Worm (Caenorhabditis elegans): Measurements from ENCODE around the gene cpsf-4.

Gene cpsf-4

DNA sequence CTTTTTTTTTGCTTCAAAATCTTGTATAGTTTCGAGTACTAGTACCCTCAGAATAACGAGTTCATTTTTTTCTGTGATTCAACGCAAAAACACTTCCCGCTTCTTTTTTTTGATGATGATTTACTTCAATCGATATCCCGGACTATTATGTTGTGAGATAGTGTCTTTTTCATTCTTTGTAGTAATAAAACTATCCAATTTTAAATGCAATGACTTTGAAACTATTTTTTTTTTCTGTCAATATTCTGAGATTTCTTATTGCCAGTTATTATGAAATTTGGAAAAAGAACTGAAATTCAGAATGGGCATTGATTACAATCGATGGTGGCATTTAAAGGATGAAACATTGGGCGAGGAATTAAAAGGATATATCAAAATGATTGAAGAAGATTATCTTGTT is 12.3 kb upstream of the cpsf-4 start, which contains the start of gene M18.3:
TSS of gene M18.3 (plus strand) at position 301 of the 400 bp plus-strand sequence.
- no peak for TF ChIP-seq nhr-28 (tag; optimal IDR thresholded peaks at IDR 0.05)
- TF ChIP-seq nhr-237 (tag; optimal IDR thresholded peaks at IDR 0.05), result no peak
- no peak for TF ChIP-seq ceh-9 (tag; optimal IDR thresholded peaks at IDR 0.05)
- TF ChIP-seq fos-1 (tag; optimal IDR thresholded peaks at IDR 0.05), result no peak
- no peak for TF ChIP-seq ama-1 (optimal IDR thresholded peaks at IDR 0.05)
- TF ChIP-seq nhr-12 (tag; optimal IDR thresholded peaks at IDR 0.05), result no peak
- no peak for TF ChIP-seq egl-27 (tag; optimal IDR thresholded peaks at IDR 0.05)
- TF ChIP-seq elt-2 (tag; optimal IDR thresholded peaks at IDR 0.05), result no peak

DNA sequence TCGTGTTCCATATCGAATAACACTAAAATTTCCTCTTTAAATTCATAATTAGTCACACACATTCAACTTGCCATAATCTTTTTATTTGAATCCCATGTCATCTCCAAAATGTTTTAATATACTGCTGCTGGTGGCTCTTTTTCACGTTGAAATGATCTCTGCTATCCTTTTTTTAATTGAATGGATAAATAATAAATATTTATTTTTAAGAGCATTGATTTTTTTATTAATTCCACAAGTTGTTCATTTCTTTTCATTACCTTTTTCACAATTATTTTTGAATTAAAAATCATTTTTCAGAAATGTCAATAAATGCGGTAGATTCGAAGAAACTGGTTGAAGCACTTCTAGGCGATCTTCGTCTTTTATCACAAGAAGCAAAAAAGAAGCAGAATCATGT is 3.2 kb upstream of the cpsf-4 start, which contains the start of gene mon-2:
TSS of gene mon-2 (plus strand) at position 301 of the 400 bp plus-strand sequence.
- no peak for TF ChIP-seq ceh-82 (tag; optimal IDR thresholded peaks at IDR 0.05)
- TF ChIP-seq nhr-23 (tag; optimal IDR thresholded peaks at IDR 0.05), result no peak
- no peak for TF ChIP-seq mdl-1 (tag; optimal IDR thresholded peaks at IDR 0.05)
- no peak for TF ChIP-seq ceh-16 (tag; optimal IDR thresholded peaks at IDR 0.05)
- TF ChIP-seq unc-62 (GFP tag; optimal IDR thresholded peaks at IDR 0.05), result no peak

DNA sequence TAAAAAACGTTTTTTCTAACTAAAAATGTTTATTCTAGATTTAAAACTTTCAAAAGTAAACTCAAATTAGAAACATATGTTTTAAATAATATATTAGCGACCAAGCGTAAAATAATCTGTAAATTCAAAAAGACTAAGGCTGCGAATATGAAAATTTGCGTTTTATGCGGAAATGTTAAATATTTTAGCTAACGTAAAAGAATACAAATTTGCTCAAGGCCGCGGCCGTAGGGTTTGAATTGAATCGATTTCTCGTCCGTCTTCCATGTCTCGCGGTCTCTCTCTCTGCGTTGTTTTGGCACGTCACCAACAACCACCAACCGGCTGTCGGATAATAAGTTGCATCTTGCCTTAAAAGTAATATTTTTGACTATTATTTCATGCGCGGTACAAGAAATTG is 574 bp upstream of the cpsf-4 start, which contains the start of gene F11A10.5:
TSS of gene F11A10.5 (plus strand) at position 301 of the 400 bp plus-strand sequence.
- TF ChIP-seq nhr-23 (tag; optimal IDR thresholded peaks at IDR 0.05), result peak; percentile 7
- peak; percentile 22 for TF ChIP-seq nhr-25 (tag; optimal IDR thresholded peaks at IDR 0.05)
- no peak for TF ChIP-seq nhr-67 (tag; optimal IDR thresholded peaks at IDR 0.05)
- TF ChIP-seq lin-15B (tag; optimal IDR thresholded peaks at IDR 0.05), result peak; percentile 41

DNA sequence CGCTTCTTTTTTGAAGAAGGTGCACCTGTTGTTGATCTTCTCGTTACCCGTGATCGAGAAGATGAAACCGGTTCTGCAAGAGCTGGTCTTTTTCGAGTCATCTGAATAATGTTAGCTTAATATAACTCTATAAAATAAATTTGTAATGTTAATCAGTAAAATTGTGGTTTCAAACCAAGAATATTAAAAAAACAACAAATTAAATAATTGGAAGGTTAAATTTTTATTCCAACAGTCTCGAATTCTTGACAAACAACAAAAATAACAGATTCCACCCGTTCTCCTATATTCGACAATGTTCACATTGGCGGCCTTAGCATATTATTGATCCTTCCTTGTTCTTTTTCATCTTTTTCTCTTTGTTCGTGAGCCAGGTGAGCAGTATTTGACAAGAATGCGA is 1.1 kb downstream of the cpsf-4 start, which contains the start of gene mig-32:
TSS of gene mig-32 (minus strand) at position 101 of the 400 bp plus-strand sequence.
- TF ChIP-seq snpc-4 (tag; optimal IDR thresholded peaks at IDR 0.05) (no peak), ZK546.5 (tag; optimal IDR thresholded peaks at IDR 0.05) (no peak), fkh-2 (tag; optimal IDR thresholded peaks at IDR 0.05) (no peak), elt-2 (tag; optimal IDR thresholded peaks at IDR 0.05) (no peak), lin-15B (tag; optimal IDR thresholded peaks at IDR 0.05) (no peak), nfya-1 (tag; optimal IDR thresholded peaks at IDR 0.05; ENCODE audit: insufficient read depth) (no peak), lsy-12 (tag; optimal IDR thresholded peaks at IDR 0.05) (no peak), mml-1 (tag; optimal IDR thresholded peaks at IDR 0.05) (no peak), nhr-43 (tag; optimal IDR thresholded peaks at IDR 0.05; ENCODE audit: poor library complexity, severe bottlenecking) (no peak), unc-62 (GFP tag; optimal IDR thresholded peaks at IDR 0.05) (no peak), zag-1 (tag; optimal IDR thresholded peaks at IDR 0.05) (no peak), nhr-76 (tag; optimal IDR thresholded peaks at IDR 0.05) (no peak), elt-3 (tag; optimal IDR thresholded peaks at IDR 0.05) (no peak), ceh-28 (tag; optimal IDR thresholded peaks at IDR 0.05) (no peak), nhr-25 (tag; optimal IDR thresholded peaks at IDR 0.05) (no peak)

DNA sequence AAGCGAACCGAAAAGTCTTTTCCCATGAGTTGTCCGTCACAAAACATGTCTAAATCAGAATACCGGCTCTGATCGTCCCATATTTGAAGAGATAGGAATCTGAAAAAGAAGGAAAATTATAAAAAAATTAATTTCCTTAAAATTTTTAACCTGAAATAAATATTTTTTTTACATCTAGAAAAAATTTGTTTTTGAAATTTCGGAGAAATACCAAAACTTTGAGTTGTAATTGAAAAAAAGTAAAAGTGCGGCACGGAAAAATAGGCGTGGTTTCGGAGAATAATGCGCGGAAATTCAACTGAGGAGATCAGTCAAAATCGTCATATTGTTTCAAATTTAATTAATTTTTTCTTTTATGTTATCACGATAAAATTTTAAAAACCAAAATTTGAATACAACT is 3.7 kb downstream of the cpsf-4 start, which contains the start of gene F11A10.6:
TSS of gene F11A10.6 (minus strand) at position 101 of the 400 bp plus-strand sequence.
- TF ChIP-seq snpc-4 (tag; optimal IDR thresholded peaks at IDR 0.05), result no peak
- no peak for TF ChIP-seq pha-4 (tag; optimal IDR thresholded peaks at IDR 0.05)
- TF ChIP-seq R02D3.7 (tag; optimal IDR thresholded peaks at IDR 0.05), result no peak
- no peak for TF ChIP-seq tbx-2 (tag; optimal IDR thresholded peaks at IDR 0.05)
- TF ChIP-seq pqm-1 (tag; optimal IDR thresholded peaks at IDR 0.05), result no peak
- no peak for TF ChIP-seq fos-1 (tag; optimal IDR thresholded peaks at IDR 0.05)
- no peak for TF ChIP-seq ama-1 (optimal IDR thresholded peaks at IDR 0.05)
- TF ChIP-seq nhr-12 (tag; optimal IDR thresholded peaks at IDR 0.05), result no peak
- TF ChIP-seq skn-1 (tag; optimal IDR thresholded peaks at IDR 0.05), result no peak

DNA sequence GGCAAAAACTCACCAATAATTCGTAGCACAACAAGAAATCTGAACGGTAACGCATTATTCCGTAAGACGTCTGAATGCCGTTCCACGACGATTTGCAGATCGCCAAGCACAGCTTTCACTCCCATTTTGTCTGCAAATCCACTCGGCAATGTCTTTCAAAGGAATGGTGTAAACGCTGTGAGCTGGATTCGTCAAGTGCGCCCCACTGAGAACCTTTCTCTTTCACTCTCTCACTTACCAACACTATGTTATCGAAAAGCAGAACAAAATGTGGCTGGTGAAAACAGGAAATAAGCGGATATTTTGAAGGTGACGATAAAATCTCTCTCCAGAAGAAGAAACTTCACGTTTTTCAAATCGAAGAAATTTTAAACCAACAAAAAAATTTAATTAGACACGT is 4.3 kb downstream of the cpsf-4 start:
- peak; percentile 24 for TF ChIP-seq snpc-4 (tag; optimal IDR thresholded peaks at IDR 0.05)
- no peak for TF ChIP-seq lsy-12 (tag; optimal IDR thresholded peaks at IDR 0.05)
- TF ChIP-seq fkh-10 (GFP tag; optimal IDR thresholded peaks at IDR 0.05), result no peak
- no peak for TF ChIP-seq nhr-11 (tag; optimal IDR thresholded peaks at IDR 0.05)
- peak; percentile 31 for TF ChIP-seq skn-1 (tag; optimal IDR thresholded peaks at IDR 0.05)
- TF ChIP-seq nhr-28 (tag; optimal IDR thresholded peaks at IDR 0.05), result no peak
- peak; percentile 69 for TF ChIP-seq pha-4 (tag; optimal IDR thresholded peaks at IDR 0.05)
- peak; percentile 81 for TF ChIP-seq lin-15B (tag; optimal IDR thresholded peaks at IDR 0.05)
- peak; percentile 35 for TF ChIP-seq lin-39 (tag; optimal IDR thresholded peaks at IDR 0.05)
- no peak for TF ChIP-seq ceh-28 (tag; optimal IDR thresholded peaks at IDR 0.05)
- TF ChIP-seq egl-5 (tag; optimal IDR thresholded peaks at IDR 0.05), result peak; percentile 26
- peak; percentile 61 for TF ChIP-seq nfya-1 (tag; optimal IDR thresholded peaks at IDR 0.05; ENCODE audit: insufficient read depth)
- TF ChIP-seq nhr-43 (tag; optimal IDR thresholded peaks at IDR 0.05; ENCODE audit: poor library complexity, severe bottlenecking), result no peak
- peak; percentile 65 for TF ChIP-seq nhr-25 (tag; optimal IDR thresholded peaks at IDR 0.05)

Measured in whole organism, L3 larva.